Worm (Caenorhabditis elegans) whole organism, young adult: ENCODE data around the gene F54F11.1.
A peak's percentile ranks its signal among the peaks of the same experiment; 100 is the strongest.

ENCODE experiments used
- B0035.1 ChIP-seq: sonication (generic microtip); optimal IDR thresholded peaks from 2 replicates; lab custom pipeline; 2016; ENCODE audit warnings: missing genetic modification characterization, mild to moderate bottlenecking, missing compliant biosample characterization, missing genotype, missing genetic modification reagents
- F10E7.11 ChIP-seq: sonication (generic microtip); optimal IDR thresholded peaks from 2 replicates; lab custom pipeline; 2017; ENCODE audit warnings: mild to moderate bottlenecking, missing genetic modification characterization, moderate library complexity, missing compliant biosample characterization
- F22D6.2 ChIP-seq: sonication (generic microtip); optimal IDR thresholded peaks from 2 replicates; lab custom pipeline; 2016; ENCODE audit warnings: mild to moderate bottlenecking, missing genetic modification characterization, missing compliant biosample characterization
- F52B5.7 ChIP-seq: sonication (generic microtip); optimal IDR thresholded peaks from 2 replicates; lab custom pipeline; 2016; ENCODE audit warnings: mild to moderate bottlenecking, missing genetic modification characterization, missing compliant biosample characterization
- F57C9.4 ChIP-seq: sonication (generic microtip); optimal IDR thresholded peaks from 2 replicates; lab custom pipeline; 2017; ENCODE audit warnings: mild to moderate bottlenecking, missing genetic modification characterization, missing compliant biosample characterization
- T26A5.8 ChIP-seq: sonication (generic microtip); optimal IDR thresholded peaks from 2 replicates; lab custom pipeline; 2016; ENCODE audit warnings: missing genetic modification characterization, missing compliant biosample characterization
- Y53F4B.3 ChIP-seq: fragments of 200-800 bp; sonication (Bioruptor generic); IDR thresholded peaks from 2 replicates; pipeline ENCODE4 v1.3.6; 2022; ENCODE audit warnings: missing genetic modification reagents, missing genetic modification characterization, missing compliant biosample characterization
- Y79H2A.3 ChIP-seq: fragments of 200-800 bp; sonication (Bioruptor generic); conservative IDR thresholded peaks from 2 replicates; pipeline ENCODE4 v1.3.6; 2022; ENCODE audit warnings: missing genetic modification reagents, missing genetic modification characterization, missing compliant biosample characterization
- Y95B8A.8 ChIP-seq: fragments of 200-800 bp; sonication (Bioruptor generic); IDR thresholded peaks from 2 replicates; pipeline ENCODE4 v1.3.6; 2022; ENCODE audit warnings: missing genetic modification reagents, missing genetic modification characterization, missing compliant biosample characterization
- ZK185.1 ChIP-seq: sonication (generic microtip); optimal IDR thresholded peaks from 2 replicates; lab custom pipeline; 2016; ENCODE audit warnings: mild to moderate bottlenecking, missing genetic modification characterization, missing compliant biosample characterization; ENCODE audit not compliant: poor library complexity, severe bottlenecking
- akir-1 ChIP-seq: fragments of 200-800 bp; sonication (Bioruptor generic); optimal IDR thresholded peaks from 2 replicates; lab custom pipeline; 2018; ENCODE audit warnings: mild to moderate bottlenecking, missing genetic modification characterization, moderate library complexity, missing compliant biosample characterization
- atf-7 ChIP-seq: sonication (generic microtip); optimal IDR thresholded peaks from 2 replicates; lab custom pipeline; 2017; ENCODE audit warnings: mild to moderate bottlenecking, missing genetic modification characterization, missing compliant biosample characterization
- cebp-1 ChIP-seq, 2 experiments: fragments of 200-800 bp in 1 of 2; sonication (Bioruptor generic) in 1 of 2; sonication (generic microtip) in 1 of 2; IDR thresholded peaks in 1 of 2; optimal IDR thresholded peaks in 1 of 2; 2 replicates each; pipeline versions ENCODE4 v1.3.6 to Lab custom; 2017 to 2022; ENCODE audit warnings: missing compliant biosample characterization in 2 of 2, missing genetic modification characterization in 2 of 2, mild to moderate bottlenecking in 1 of 2, missing genetic modification reagents in 1 of 2, moderate library complexity in 1 of 2
- ceh-100 ChIP-seq: fragments of 200-800 bp; sonication (Bioruptor generic); IDR thresholded peaks from 2 replicates; pipeline ENCODE4 v1.3.6; 2022; ENCODE audit warnings: missing genetic modification reagents, missing genetic modification characterization, missing compliant biosample characterization
- ceh-40 ChIP-seq: fragments of 200-800 bp; sonication (Bioruptor generic); IDR thresholded peaks from 2 replicates; pipeline ENCODE4 v1.3.6; 2022; ENCODE audit warnings: missing genetic modification characterization, missing compliant biosample characterization
- chd-7 ChIP-seq: sonication (generic microtip); optimal IDR thresholded peaks from 2 replicates; lab custom pipeline; 2016; ENCODE audit warnings: mild to moderate bottlenecking, missing genetic modification characterization, moderate library complexity, missing compliant biosample characterization
- efl-1 ChIP-seq: fragments of 150-350 bp; optimal IDR thresholded peaks from 2 replicates; lab custom pipeline; 2014; ENCODE audit warnings: missing biosample characterization, missing genetic modification reagents, missing genetic modification characterization
- egl-44 ChIP-seq: fragments of 200-800 bp; sonication (Bioruptor generic); IDR thresholded peaks from 2 replicates; pipeline ENCODE4 v1.3.6; 2022; ENCODE audit warnings: missing genetic modification reagents, missing genetic modification characterization, missing compliant biosample characterization
- egrh-3 ChIP-seq: fragments of 200-800 bp; sonication (Bioruptor generic); IDR thresholded peaks from 2 replicates; pipeline ENCODE4 v1.3.6; 2022; ENCODE audit warnings: missing genetic modification reagents, missing genetic modification characterization, missing compliant biosample characterization
- hlh-26 ChIP-seq: fragments of 200-800 bp; sonication (Bioruptor generic); conservative IDR thresholded peaks from 2 replicates; pipeline ENCODE4 v1.3.6; 2022; ENCODE audit warnings: missing genetic modification reagents, missing genetic modification characterization, missing compliant biosample characterization
- lag-1 ChIP-seq: fragments of 200-800 bp; sonication (Bioruptor generic); IDR thresholded peaks from 2 replicates; pipeline ENCODE4 v1.3.6; 2022; ENCODE audit warnings: missing genetic modification reagents, missing genetic modification characterization, missing compliant biosample characterization
- lin-26 ChIP-seq: fragments of 200-800 bp; sonication (Bioruptor generic); IDR thresholded peaks from 2 replicates; pipeline ENCODE4 v1.3.6; 2022; ENCODE audit warnings: missing genetic modification reagents, missing genetic modification characterization, missing compliant biosample characterization
- lin-54 ChIP-seq: fragments of 200-800 bp; sonication (Bioruptor generic); optimal IDR thresholded peaks from 2 replicates; lab custom pipeline; 2018; ENCODE audit warnings: mild to moderate bottlenecking, missing genetic modification characterization, missing compliant biosample characterization
- lsl-1 ChIP-seq: fragments of 200-800 bp; sonication (Bioruptor generic); optimal IDR thresholded peaks from 2 replicates; lab custom pipeline; 2018; ENCODE audit warnings: mild to moderate bottlenecking, missing genetic modification characterization, moderate library complexity, missing compliant biosample characterization
- lsy-27 ChIP-seq: sonication (generic microtip); optimal IDR thresholded peaks from 2 replicates; lab custom pipeline; 2017; ENCODE audit warnings: missing genetic modification characterization, mild to moderate bottlenecking, missing compliant biosample characterization, antibody characterized with exemption, missing genotype, borderline replicate concordance; ENCODE audit not compliant: insufficient read depth
- madf-8 ChIP-seq: fragments of 200-800 bp; sonication (Bioruptor generic); conservative IDR thresholded peaks from 2 replicates; pipeline ENCODE4 v1.3.6; 2022; ENCODE audit warnings: missing genetic modification reagents, missing genetic modification characterization, missing compliant biosample characterization
- mes-4 ChIP-seq: sonication (generic microtip); optimal IDR thresholded peaks from 2 replicates; lab custom pipeline; 2016; ENCODE audit warnings: missing genotype, missing genetic modification characterization, missing compliant biosample characterization
- nfya-2 ChIP-seq: fragments of 200-800 bp; sonication (Bioruptor generic); IDR thresholded peaks from 2 replicates; pipeline ENCODE4 v1.3.6; 2022; ENCODE audit warnings: missing genetic modification reagents, missing genetic modification characterization, missing compliant biosample characterization
- nhr-120 ChIP-seq: fragments of 200-800 bp; sonication (Bioruptor generic); IDR thresholded peaks from 2 replicates; pipeline ENCODE4 v1.3.6; 2022; ENCODE audit warnings: missing genetic modification characterization, missing compliant biosample characterization
- nhr-179 ChIP-seq: sonication (generic microtip); optimal IDR thresholded peaks from 2 replicates; lab custom pipeline; 2016; ENCODE audit warnings: mild to moderate bottlenecking, missing genetic modification characterization, missing compliant biosample characterization
- pha-4 ChIP-seq: fragments of 150-350 bp; sonication (generic microtip); optimal IDR thresholded peaks from 2 replicates; lab custom pipeline; 2014; ENCODE audit warnings: missing biosample characterization, missing genetic modification reagents, missing genetic modification characterization
- rpc-1 ChIP-seq, 2 experiments: fragments of 150-350 bp in 1 of 2; sonication (generic microtip) in 1 of 2; optimal IDR thresholded peaks; 2 replicates each; lab custom pipeline; 2014 to 2018; ENCODE audit warnings: missing biosample characterization in 1 of 2, missing genetic modification characterization in 1 of 2, missing genetic modification reagents in 1 of 2, missing genotype in 1 of 2
- sdz-38 ChIP-seq: sonication (generic microtip); optimal IDR thresholded peaks from 2 replicates; lab custom pipeline; 2016; ENCODE audit warnings: missing genotype, missing genetic modification characterization, missing compliant biosample characterization
- sea-2 ChIP-seq: fragments of 200-800 bp; sonication (Bioruptor generic); IDR thresholded peaks from 2 replicates; pipeline ENCODE4 v1.3.6; 2022; ENCODE audit warnings: missing genetic modification characterization, missing compliant biosample characterization
- snpc-1.1 ChIP-seq: sonication (generic microtip); optimal IDR thresholded peaks from 2 replicates; lab custom pipeline; 2017; ENCODE audit warnings: missing genetic modification characterization, mild to moderate bottlenecking, missing compliant biosample characterization, antibody characterized with exemption, moderate library complexity, missing genotype, missing genetic modification reagents; ENCODE audit not compliant: insufficient read depth
- snpc-1.3 ChIP-seq: sonication (generic microtip); optimal IDR thresholded peaks from 2 replicates; lab custom pipeline; 2017; ENCODE audit warnings: missing genetic modification characterization, mild to moderate bottlenecking, missing compliant biosample characterization, antibody characterized with exemption, moderate library complexity, missing genotype, missing genetic modification reagents; ENCODE audit not compliant: insufficient read depth
- snpc-4 ChIP-seq, 5 experiments: fragments of 150-350 bp in 1 of 5; sonication (generic microtip) in 4 of 5; optimal IDR thresholded peaks; 2 replicates each; lab custom pipeline; 2014 to 2018; ENCODE audit warnings: missing genetic modification characterization in 5 of 5, missing biosample characterization in 3 of 5, antibody characterized with exemption in 2 of 5, mild to moderate bottlenecking in 2 of 5, missing compliant biosample characterization in 2 of 5, missing genotype in 2 of 5, moderate library complexity in 2 of 5, missing genetic modification reagents in 1 of 5
- tlf-1 ChIP-seq: fragments of 200-800 bp; sonication (Bioruptor generic); optimal IDR thresholded peaks from 2 replicates; lab custom pipeline; 2018; ENCODE audit warnings: mild to moderate bottlenecking, missing genetic modification characterization, missing compliant biosample characterization
- unc-130 ChIP-seq: sonication (generic microtip); optimal IDR thresholded peaks from 2 replicates; lab custom pipeline; 2016; ENCODE audit warnings: missing genetic modification reagents, missing genetic modification characterization, missing compliant biosample characterization
- unc-62 ChIP-seq: fragments of 150-350 bp; optimal IDR thresholded peaks from 2 replicates; lab custom pipeline; 2014; ENCODE audit warnings: missing biosample characterization, missing genetic modification reagents, missing genetic modification characterization
- xnd-1 ChIP-seq: sonication (generic microtip); optimal IDR thresholded peaks from 2 replicates; lab custom pipeline; 2016; ENCODE audit warnings: missing genotype, missing genetic modification reagents, missing genetic modification characterization, missing compliant biosample characterization
- ztf-22 ChIP-seq: fragments of 200-800 bp; sonication (Bioruptor generic); optimal IDR thresholded peaks from 2 replicates; lab custom pipeline; 2018; ENCODE audit warnings: mild to moderate bottlenecking, missing genetic modification characterization, moderate library complexity, missing compliant biosample characterization
- ztf-26 ChIP-seq: sonication (generic microtip); optimal IDR thresholded peaks from 2 replicates; lab custom pipeline; 2017; ENCODE audit warnings: missing genetic modification characterization, missing compliant biosample characterization
- ztf-28 ChIP-seq: fragments of 200-800 bp; sonication (Bioruptor generic); IDR thresholded peaks from 2 replicates; pipeline ENCODE4 v1.3.6; 2022; ENCODE audit warnings: missing genetic modification reagents, missing genetic modification characterization, missing compliant biosample characterization
- ztf-3 ChIP-seq: fragments of 200-800 bp; sonication (Bioruptor generic); optimal IDR thresholded peaks from 2 replicates; lab custom pipeline; 2018; ENCODE audit warnings: mild to moderate bottlenecking, missing genetic modification characterization, missing compliant biosample characterization

The F54F11.1 gene

DNA sequence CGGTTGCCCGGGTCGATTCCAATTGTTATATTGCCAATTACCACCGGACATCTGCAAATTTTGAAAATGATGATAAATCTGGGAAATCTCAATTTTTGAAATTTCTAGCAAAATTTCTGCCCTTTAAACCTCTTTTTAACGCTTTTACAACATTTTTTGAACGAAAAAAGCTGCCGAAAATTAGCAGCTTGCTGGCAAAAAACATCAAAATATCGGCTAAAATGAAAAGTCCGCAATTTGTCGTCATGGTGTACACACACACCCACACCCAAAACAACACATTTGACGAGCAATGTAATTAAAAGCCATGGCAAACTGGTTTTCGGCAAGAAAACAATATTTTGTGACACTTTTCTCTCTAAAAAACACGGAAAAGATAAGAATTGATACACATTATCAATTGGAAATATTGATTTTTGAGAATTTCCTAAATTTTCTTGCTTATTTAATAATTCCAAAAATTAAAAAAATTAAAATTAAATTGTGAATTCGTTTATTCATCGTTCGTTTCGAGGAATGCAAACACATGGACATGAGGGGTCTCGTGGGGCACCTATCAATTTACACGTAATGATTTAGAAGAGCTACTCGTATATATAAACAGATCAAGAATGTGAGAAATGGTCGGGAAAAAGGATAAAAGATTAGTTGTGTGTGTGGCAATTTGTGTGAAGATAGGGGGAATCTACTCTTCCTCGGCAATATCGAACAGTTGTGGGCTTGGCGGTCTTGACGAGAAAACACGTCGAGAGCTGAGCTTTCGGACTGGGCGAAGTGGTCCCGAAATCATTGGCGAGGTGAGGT, 43.0 kb upstream of the F54F11.1 start, which contains the start of gene pqn-27 (continued):
- peak; percentile 23 for TF ChIP-seq T26A5.8 (tag; lab: Kevin White, UChicago)
- TF ChIP-seq F22D6.2 (tag; lab: Kevin White, UChicago), result no peak
- TF ChIP-seq nfya-2 (GFP tag; lab: Robert Waterston, UW), result no peak
- no peak for TF ChIP-seq unc-130 (GFP tag; lab: Kevin White, UChicago)
- peak; percentile 66; the same call in 1 of the 2 replicates for TF ChIP-seq Y95B8A.8 (GFP tag; lab: Robert Waterston, UW)
- TF ChIP-seq nhr-179 (tag; lab: Kevin White, UChicago), result no peak
- no peak for TF ChIP-seq egrh-3
- TF ChIP-seq chd-7 (tag; lab: Kevin White, UChicago), result peak; percentile 62
- peak; percentile 80 for TF ChIP-seq pha-4
- TF ChIP-seq hlh-26 (GFP tag; lab: Robert Waterston, UW), result no peak
- TF ChIP-seq mes-4 (tag; lab: Kevin White, UChicago), result no peak
- peak; percentile 85 for TF ChIP-seq ztf-26 (tag; lab: Kevin White, UChicago)
- TF ChIP-seq Y53F4B.3 (GFP tag; lab: Robert Waterston, UW), result no peak
- TF ChIP-seq ZK185.1, result no peak
- TF ChIP-seq F52B5.7 (tag; lab: Kevin White, UChicago), result no peak
- TF ChIP-seq xnd-1 (tag; lab: Kevin White, UChicago), result no peak
- peak; percentile 32 for TF ChIP-seq B0035.1 (tag; lab: Kevin White, UChicago)
- no peak for TF ChIP-seq lag-1 (GFP tag; lab: Robert Waterston, UW)
- no peak for TF ChIP-seq akir-1
- TF ChIP-seq ztf-28 (GFP tag; lab: Robert Waterston, UW), result no peak
- TF ChIP-seq lsy-27 (tag; lab: Kevin White, UChicago), result no peak
- TF ChIP-seq F57C9.4 (tag; lab: Kevin White, UChicago), result no peak
- TF ChIP-seq nhr-120, result no peak
- peak; percentile 16 for TF ChIP-seq F10E7.11 (tag; lab: Kevin White, UChicago)
- TF ChIP-seq lin-54 (GFP tag; lab: Kevin White, UChicago), result peak; percentile 16
- TF ChIP-seq egl-44 (GFP tag; lab: Robert Waterston, UW), result no peak
- TF ChIP-seq rpc-1 (optimal IDR thresholded peaks at IDR 0.05; lab: Kevin White, UChicago), result no peak
- no peak for TF ChIP-seq rpc-1 (tag; optimal IDR thresholded peaks at IDR 0.05; lab: Kevin White, UChicago)
- TF ChIP-seq lsl-1 (GFP tag; lab: Kevin White, UChicago), result peak; percentile 11
- TF ChIP-seq lin-26 (GFP tag; lab: Robert Waterston, UW), result no peak
- TF ChIP-seq snpc-1.3 (tag; lab: Kevin White, UChicago), result no peak
- TF ChIP-seq ztf-3, result peak; percentile 39
- no peak for TF ChIP-seq snpc-4 (GFP tag; optimal IDR thresholded peaks at IDR 0.05; lab: Kevin White, UChicago)
- TF ChIP-seq snpc-4 (tag; optimal IDR thresholded peaks at IDR 0.05; lab: Kevin White, UChicago), result peak in 1 of 4 experiments; percentile 46
- no peak for TF ChIP-seq madf-8
- no peak for TF ChIP-seq sdz-38 (tag; lab: Kevin White, UChicago)
- peak; percentile 56 for TF ChIP-seq tlf-1
- TF ChIP-seq cebp-1 (GFP tag; IDR thresholded peaks at IDR 0.05; lab: Robert Waterston, UW), result no peak
- TF ChIP-seq cebp-1 (tag; optimal IDR thresholded peaks at IDR 0.05; lab: Kevin White, UChicago), result peak; percentile 50
- TF ChIP-seq efl-1 (GFP tag; lab: Kevin White, UChicago), result no peak
- TF ChIP-seq ceh-100 (GFP tag; lab: Robert Waterston, UW), result no peak
- no peak for TF ChIP-seq Y79H2A.3 (GFP tag; lab: Robert Waterston, UW)
- TF ChIP-seq sea-2 (GFP tag; lab: Robert Waterston, UW), result no peak
- TF ChIP-seq atf-7, result peak; percentile 81
- no peak for TF ChIP-seq unc-62 (GFP tag; lab: Kevin White, UChicago)
- peak; percentile 65 for TF ChIP-seq ztf-22
- no peak for TF ChIP-seq ceh-40
- no peak for TF ChIP-seq snpc-1.1 (tag; lab: Kevin White, UChicago)
